Worm (Caenorhabditis elegans) whole organism, L2 larva: ENCODE data around the gene nrps-1.

Experiments
- C34F6.9 ChIP-seq: fragments of 150-350 bp; optimal IDR thresholded peaks from 2 replicates; lab custom pipeline; 2014; ENCODE audit warnings: missing biosample characterization, missing genetic modification characterization
- F13H6.1 ChIP-seq: sonication (generic microtip); optimal IDR thresholded peaks from 2 replicates; lab custom pipeline; 2016; ENCODE audit warnings: missing genetic modification characterization, missing compliant biosample characterization
- Y55F3AM.14 ChIP-seq: fragments of 200-800 bp; sonication (Bioruptor generic); optimal IDR thresholded peaks from 2 replicates; lab custom pipeline; 2018; ENCODE audit warnings: mild to moderate bottlenecking, missing genetic modification characterization, missing compliant biosample characterization
- ZK546.5 ChIP-seq: sonication (generic microtip); optimal IDR thresholded peaks from 2 replicates; lab custom pipeline; 2017; ENCODE audit warnings: missing biosample characterization, missing genetic modification characterization
- alr-1 ChIP-seq: fragments of 150-350 bp; optimal IDR thresholded peaks from 2 replicates; lab custom pipeline; 2014; ENCODE audit warnings: missing biosample characterization, missing genetic modification characterization
- ceh-16 ChIP-seq: fragments of 150-350 bp; optimal IDR thresholded peaks from 2 replicates; lab custom pipeline; 2014; ENCODE audit warnings: missing biosample characterization, missing genetic modification characterization
- crh-2 ChIP-seq: sonication (generic microtip); optimal IDR thresholded peaks from 2 replicates; lab custom pipeline; 2017; ENCODE audit warnings: missing biosample characterization, missing genetic modification characterization
- dmd-4 ChIP-seq: sonication (generic microtip); optimal IDR thresholded peaks from 2 replicates; lab custom pipeline; 2017; ENCODE audit warnings: missing biosample characterization, missing genetic modification characterization
- elt-1 ChIP-seq: fragments of 150-350 bp; optimal IDR thresholded peaks from 2 replicates; lab custom pipeline; 2014; ENCODE audit warnings: missing biosample characterization, missing genetic modification characterization
- fos-1 ChIP-seq: fragments of 150-350 bp; optimal IDR thresholded peaks from 2 replicates; lab custom pipeline; 2014; ENCODE audit warnings: missing biosample characterization, missing genetic modification characterization
- gmeb-1 ChIP-seq: fragments of 150-350 bp; optimal IDR thresholded peaks from 2 replicates; lab custom pipeline; 2014; ENCODE audit warnings: missing biosample characterization, missing genetic modification characterization
- lin-11 ChIP-seq: fragments of 150-350 bp; sonication (generic microtip); optimal IDR thresholded peaks from 2 replicates; lab custom pipeline; 2014; ENCODE audit warnings: missing biosample characterization, missing genetic modification characterization, inconsistent platforms, mixed read lengths
- lin-39 ChIP-seq: fragments of 150-350 bp; optimal IDR thresholded peaks from 2 replicates; lab custom pipeline; 2014; ENCODE audit warnings: missing biosample characterization, missing genetic modification reagents, missing genetic modification characterization
- lsy-2 ChIP-seq, 2 experiments: fragments of 150-350 bp in 1 of 2; sonication (generic microtip) in 1 of 2; optimal IDR thresholded peaks; 2 replicates each; lab custom pipeline; 2014 to 2017; ENCODE audit warnings: missing biosample characterization in 2 of 2, missing genetic modification characterization in 2 of 2
- mab-5 ChIP-seq: fragments of 150-350 bp; optimal IDR thresholded peaks from 2 replicates; lab custom pipeline; 2014; ENCODE audit warnings: missing biosample characterization, missing genetic modification characterization
- mbf-1 ChIP-seq: sonication (generic microtip); optimal IDR thresholded peaks from 2 replicates; lab custom pipeline; 2017; ENCODE audit warnings: missing biosample characterization, missing genetic modification characterization
- mdl-1 ChIP-seq, 2 experiments: fragments of 150-350 bp in 1 of 2; sonication (generic microtip) in 1 of 2; optimal IDR thresholded peaks; 2 replicates each; lab custom pipeline; 2017; ENCODE audit warnings: missing biosample characterization in 2 of 2, missing genetic modification characterization in 2 of 2
- nhr-10 ChIP-seq: sonication (generic microtip); optimal IDR thresholded peaks from 2 replicates; lab custom pipeline; 2017; ENCODE audit warnings: missing biosample characterization, missing genetic modification characterization
- nhr-11 ChIP-seq: fragments of 150-350 bp; optimal IDR thresholded peaks from 2 replicates; lab custom pipeline; 2014; ENCODE audit warnings: missing biosample characterization, missing genetic modification characterization
- nhr-12 ChIP-seq: fragments of 150-350 bp; optimal IDR thresholded peaks from 2 replicates; lab custom pipeline; 2014; ENCODE audit warnings: missing biosample characterization, missing genetic modification characterization
- nhr-129 ChIP-seq: fragments of 150-350 bp; optimal IDR thresholded peaks from 2 replicates; lab custom pipeline; 2014; ENCODE audit warnings: missing biosample characterization, missing genetic modification characterization
- nhr-21 ChIP-seq: fragments of 150-350 bp; optimal IDR thresholded peaks from 2 replicates; lab custom pipeline; 2014; ENCODE audit warnings: missing biosample characterization, missing genetic modification characterization
- nhr-23 ChIP-seq: fragments of 150-350 bp; optimal IDR thresholded peaks from 2 replicates; lab custom pipeline; 2014; ENCODE audit warnings: missing biosample characterization, missing genetic modification reagents, missing genetic modification characterization
- nhr-237 ChIP-seq: fragments of 150-350 bp; optimal IDR thresholded peaks from 2 replicates; lab custom pipeline; 2014; ENCODE audit warnings: missing biosample characterization, missing genetic modification characterization
- nhr-25 ChIP-seq: fragments of 150-350 bp; sonication (generic microtip); optimal IDR thresholded peaks from 3 replicates; lab custom pipeline; 2014; ENCODE audit warnings: missing biosample characterization, missing genetic modification characterization
- peb-1 ChIP-seq: fragments of 150-350 bp; optimal IDR thresholded peaks from 2 replicates; lab custom pipeline; 2014; ENCODE audit warnings: missing biosample characterization, missing genetic modification characterization
- sem-4 ChIP-seq: fragments of 150-350 bp; optimal IDR thresholded peaks from 2 replicates; lab custom pipeline; 2014; ENCODE audit warnings: missing biosample characterization, missing genetic modification reagents, missing genetic modification characterization
- skn-1 ChIP-seq: sonication (generic microtip); optimal IDR thresholded peaks from 2 replicates; lab custom pipeline; 2017; ENCODE audit warnings: missing biosample characterization, missing genetic modification characterization
- sma-3 ChIP-seq: sonication (generic microtip); optimal IDR thresholded peaks from 2 replicates; lab custom pipeline; 2016; ENCODE audit warnings: missing genetic modification reagents, missing genetic modification characterization, missing compliant biosample characterization
- sma-9 ChIP-seq, 2 experiments: fragments of 150-350 bp in 1 of 2; sonication (generic microtip) in 1 of 2; optimal IDR thresholded peaks; 2 replicates each; lab custom pipeline; 2014 to 2016; ENCODE audit warnings: missing genetic modification characterization in 2 of 2, mild to moderate bottlenecking in 1 of 2, missing biosample characterization in 1 of 2, missing compliant biosample characterization in 1 of 2, missing genetic modification reagents in 1 of 2, moderate library complexity in 1 of 2
- snpc-4 ChIP-seq: fragments of 150-350 bp; optimal IDR thresholded peaks from 2 replicates; lab custom pipeline; 2014; ENCODE audit warnings: missing biosample characterization, missing genetic modification characterization
- unc-55 ChIP-seq: fragments of 150-350 bp; sonication (generic microtip); optimal IDR thresholded peaks from 3 replicates; lab custom pipeline; 2014; ENCODE audit warnings: missing biosample characterization, missing genetic modification reagents, missing genetic modification characterization
- ztf-1 ChIP-seq: fragments of 200-800 bp; sonication (Bioruptor generic); conservative IDR thresholded peaks from 2 replicates; pipeline ENCODE4 v1.3.6; 2022; ENCODE audit warnings: missing genetic modification characterization, missing compliant biosample characterization
- ztf-4 ChIP-seq: fragments of 150-350 bp; optimal IDR thresholded peaks from 2 replicates; lab custom pipeline; 2014; ENCODE audit warnings: missing biosample characterization, missing genetic modification characterization

Gene nrps-1

DNA sequence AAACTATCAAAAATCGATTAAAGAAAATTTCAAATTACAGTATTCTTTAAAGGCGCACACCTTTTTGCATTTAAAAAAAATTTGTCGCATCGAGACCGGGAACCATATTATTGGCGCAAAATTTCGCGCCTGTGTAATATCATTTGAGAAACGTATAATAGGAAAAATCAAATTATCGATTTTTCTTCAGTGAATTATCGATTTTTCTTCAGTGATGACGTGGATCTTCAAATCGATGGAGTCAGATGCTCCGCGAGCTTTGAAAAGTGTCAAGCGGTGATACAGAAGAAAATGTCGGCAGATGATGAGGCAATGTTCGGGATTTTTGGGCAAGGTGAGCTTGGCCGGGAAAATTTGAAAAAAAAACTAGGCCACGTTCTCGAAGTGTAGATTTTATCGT, 979 bp downstream of the nrps-1 start:
- TF ChIP-seq ceh-16 (tag; lab: Kevin White, UChicago), result no peak
- TF ChIP-seq Y55F3AM.14 (GFP tag; lab: Kevin White, UChicago), result no peak
- no peak for TF ChIP-seq sma-3 (GFP tag; lab: Kevin White, UChicago)

- no peak for TF ChIP-seq peb-1 (tag; lab: Kevin White, UChicago)
- no peak for TF ChIP-seq crh-2
- TF ChIP-seq lin-11 (tag; lab: Kevin White, UChicago), result no peak
- no peak for TF ChIP-seq nhr-237
- no peak for TF ChIP-seq nhr-10 (tag; lab: Kevin White, UChicago)
- TF ChIP-seq lin-39 (tag; lab: Kevin White, UChicago), result no peak
- no peak for TF ChIP-seq nhr-11 (tag; lab: Kevin White, UChicago)
- no peak for TF ChIP-seq ZK546.5 (tag; lab: Kevin White, UChicago)
- TF ChIP-seq mdl-1 (tag; optimal IDR thresholded peaks at IDR 0.05; lab: Kevin White, UChicago), result no peak
- no peak for TF ChIP-seq mab-5
Observed at ce11 chrIII:11544947-11545346, 10.5 kb downstream of the nrps-1 start.

DNA sequence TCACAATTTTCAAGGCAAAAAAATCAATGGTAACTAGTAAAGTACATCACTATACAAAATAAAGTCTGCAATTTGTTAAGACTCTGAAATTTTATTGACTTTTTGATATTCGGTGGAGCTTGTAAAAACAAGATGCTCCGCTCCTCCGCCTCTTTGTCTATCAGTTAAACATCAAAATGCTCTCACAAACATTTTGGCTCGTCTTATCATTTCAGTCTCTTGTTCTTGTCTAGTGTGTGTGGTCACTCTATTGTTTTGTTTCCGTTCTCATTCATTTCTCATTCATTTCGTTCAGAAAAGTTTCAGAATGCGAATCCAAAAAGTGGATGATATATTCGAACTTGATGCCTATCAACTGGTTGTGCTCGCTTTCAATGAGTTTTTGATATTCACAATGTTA, 13.6 kb downstream of the nrps-1 start, which contains the start of gene Y66D12A.13:
Gene Y66D12A.13, plus strand, starts transcription at position 301 of the 400 bp plus-strand sequence.
- TF ChIP-seq fos-1 (tag; lab: Kevin White, UChicago) (peak; percentile 3), C34F6.9 (no peak)

- TF ChIP-seq nhr-25 (tag; lab: Kevin White, UChicago) (peak; percentile 44), ztf-4 (no peak), sma-3 (GFP tag; lab: Kevin White, UChicago) (peak; percentile 41), nhr-21 (tag; lab: Kevin White, UChicago) (peak; percentile 22), sma-9 (GFP tag; optimal IDR thresholded peaks at IDR 0.05; lab: Kevin White, UChicago) (no peak), sma-9 (tag; optimal IDR thresholded peaks at IDR 0.05; lab: Kevin White, UChicago) (no peak), fos-1 (tag; lab: Kevin White, UChicago) (no peak), nhr-23 (no peak), nhr-129 (peak; percentile 24), nhr-12 (tag; lab: Kevin White, UChicago) (no peak)
Observed at ce11 chrIII:11554701-11555111, 20.2 kb downstream of the nrps-1 start.

DNA sequence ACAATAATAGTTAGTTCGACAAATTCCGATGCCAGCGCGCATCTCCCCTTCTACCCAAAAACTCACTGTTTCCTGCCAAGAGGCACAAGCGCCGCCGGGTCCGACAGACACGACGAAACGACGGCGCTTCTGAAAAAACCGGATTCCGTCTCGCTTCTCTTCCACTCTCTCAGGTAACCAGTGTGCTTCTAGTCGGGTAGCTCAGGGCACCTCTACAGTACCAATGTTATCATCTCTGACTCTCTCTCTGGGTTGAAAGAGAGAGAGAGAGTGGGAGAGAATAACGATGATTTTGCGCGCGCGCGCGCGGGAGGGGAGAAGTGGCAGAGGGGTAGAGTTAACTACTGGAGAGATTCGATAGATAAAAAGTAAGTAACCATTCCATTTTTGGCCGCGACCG, 22.4 kb downstream of the nrps-1 start:
- TF ChIP-seq nhr-237 (no peak), ceh-16 (tag; lab: Kevin White, UChicago) (peak; percentile 17), mbf-1 (tag; lab: Kevin White, UChicago) (no peak), fos-1 (tag; lab: Kevin White, UChicago) (no peak), alr-1 (tag; lab: Kevin White, UChicago) (no peak), elt-1 (no peak), F13H6.1 (tag; lab: Kevin White, UChicago) (peak; percentile 46), ztf-1 (GFP tag; lab: Robert Waterston, UW) (no peak), nhr-12 (tag; lab: Kevin White, UChicago) (no peak), nhr-25 (tag; lab: Kevin White, UChicago) (peak; percentile 52), ZK546.5 (tag; lab: Kevin White, UChicago) (no peak), nhr-129 (no peak), dmd-4 (tag; lab: Kevin White, UChicago) (no peak), unc-55 (GFP tag; lab: Kevin White, UChicago) (no peak), sem-4 (tag; lab: Kevin White, UChicago) (no peak), ztf-4 (no peak), nhr-11 (tag; lab: Kevin White, UChicago) (no peak), gmeb-1 (tag; lab: Kevin White, UChicago) (peak; percentile 1), skn-1 (tag; lab: Kevin White, UChicago) (no peak), snpc-4 (tag; lab: Kevin White, UChicago) (no peak), nhr-10 (tag; lab: Kevin White, UChicago) (no peak), lsy-2 (tag; optimal IDR thresholded peaks at IDR 0.05; lab: Kevin White, UChicago) (no peak), lin-11 (tag; lab: Kevin White, UChicago) (no peak), C34F6.9 (no peak)
